Worm (Caenorhabditis elegans): ENCODE data around the gene otpl-5.

otpl-5 gene

DNA sequence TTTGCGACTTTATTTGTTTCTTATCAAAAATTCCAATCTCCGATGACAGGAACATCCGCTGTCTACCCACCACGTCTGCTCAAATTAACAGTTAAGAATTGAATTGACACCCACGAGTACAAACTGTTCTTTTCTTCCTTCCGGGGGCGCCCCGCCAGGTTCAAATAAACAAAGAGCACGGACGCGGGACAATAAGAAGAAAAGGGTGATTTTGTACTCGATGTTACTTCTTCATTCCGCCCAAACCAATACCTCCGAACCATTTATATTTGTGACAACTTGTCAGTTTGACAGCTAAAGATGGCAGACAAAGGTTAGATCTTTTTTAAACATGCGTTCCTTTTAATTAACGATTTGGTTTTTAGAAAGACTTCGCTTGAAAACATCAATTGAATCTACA lies 3.5 kb upstream of the otpl-5 start, which contains the start of gene otpl-6:
Gene otpl-6, plus strand, starts transcription at position 301 of the 400 bp plus-strand sequence.
- no peak for TF ChIP-seq lir-1 (GFP tag; conservative IDR thresholded peaks at IDR 0.05)
- TF ChIP-seq F10E7.11 (tag; optimal IDR thresholded peaks at IDR 0.05), result no peak
- no peak for TF ChIP-seq pbrm-1 (GFP tag; IDR thresholded peaks at IDR 0.05)
- no peak for TF ChIP-seq ztf-18 (tag; optimal IDR thresholded peaks at IDR 0.05)
- no peak for TF ChIP-seq Y95B8A.8 (GFP tag; IDR thresholded peaks at IDR 0.05)

DNA sequence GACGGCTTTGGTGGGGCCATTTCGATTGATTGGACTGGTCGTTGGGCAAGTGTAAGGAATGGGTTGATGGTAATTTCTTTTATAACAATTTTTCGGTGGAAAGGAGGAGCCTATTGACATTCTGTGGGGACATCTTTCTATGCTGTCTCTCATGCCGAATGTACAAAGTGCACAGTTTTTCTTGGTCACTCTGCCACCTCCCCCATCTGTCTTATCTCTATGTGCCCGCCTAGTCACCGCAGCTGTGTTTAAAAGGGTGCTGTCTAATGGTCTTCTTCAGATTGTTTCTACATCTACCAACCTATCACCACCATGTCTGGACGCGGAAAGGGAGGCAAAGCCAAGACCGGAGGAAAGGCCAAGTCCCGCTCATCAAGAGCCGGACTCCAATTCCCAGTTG lies 3.7 kb downstream of the otpl-5 start, which contains the start of the genes his-8 and his-7:
Gene his-8, minus strand, starts transcription at position 20 of the 400 bp plus-strand sequence.
Gene his-7, plus strand, starts transcription at position 313 of the 400 bp plus-strand sequence.
- TF ChIP-seq madf-6 (GFP tag; IDR thresholded peaks at IDR 0.05), result peak; percentile 5; the same call in 1 of the 2 replicates

DNA sequence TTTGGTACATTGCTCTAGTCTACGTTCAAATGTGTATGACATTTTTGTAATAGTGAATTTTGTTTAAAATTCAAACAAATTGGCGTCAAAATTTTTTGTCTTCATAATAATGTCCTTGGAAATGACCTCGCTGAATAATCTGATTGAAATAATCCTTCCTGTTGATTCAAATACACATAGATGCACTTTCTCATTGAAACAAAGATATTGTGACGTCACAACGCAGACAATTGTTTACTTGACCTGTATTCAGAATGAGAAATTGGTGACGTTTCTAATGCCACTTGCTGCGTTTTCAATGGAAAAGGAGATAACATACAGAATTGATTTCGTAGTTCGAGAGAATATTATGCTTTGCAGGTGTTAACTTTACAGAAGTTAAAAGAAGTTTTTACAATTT lies 4.6 kb downstream of the otpl-5 start:
- TF ChIP-seq ets-4 (GFP tag; optimal IDR thresholded peaks at IDR 0.05) (no peak), rec-8 (tag; optimal IDR thresholded peaks at IDR 0.05) (no peak)

DNA sequence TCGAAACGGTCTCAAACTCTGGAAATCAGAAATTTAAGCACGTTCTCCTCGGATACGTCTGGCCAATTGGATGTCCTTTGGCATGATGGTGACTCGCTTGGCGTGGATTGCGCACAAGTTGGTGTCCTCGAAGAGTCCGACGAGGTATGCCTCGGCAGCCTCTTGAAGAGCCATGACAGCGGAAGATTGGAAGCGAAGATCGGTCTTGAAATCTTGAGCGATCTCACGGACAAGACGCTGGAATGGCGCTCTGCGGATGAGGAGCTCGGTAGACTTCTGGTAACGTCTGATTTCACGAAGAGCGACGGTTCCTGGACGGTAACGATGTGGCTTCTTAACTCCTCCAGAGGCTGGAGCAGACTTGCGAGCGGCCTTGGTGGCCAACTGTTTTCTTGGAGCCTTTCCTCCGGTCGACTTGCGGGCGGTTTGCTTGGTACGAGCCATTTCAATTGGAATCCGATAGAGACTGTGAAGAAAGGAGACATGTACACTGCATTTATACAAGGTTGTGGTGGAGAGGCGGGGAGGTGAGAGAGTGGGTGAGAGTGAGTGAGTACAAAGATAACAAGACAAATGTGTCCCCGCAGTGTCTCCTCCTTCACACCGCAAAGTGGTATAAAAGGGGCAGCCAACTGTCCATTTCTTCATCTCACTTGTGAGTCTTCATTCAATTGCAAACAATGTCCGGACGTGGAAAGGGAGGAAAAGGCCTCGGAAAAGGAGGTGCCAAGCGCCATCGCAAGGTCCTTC lies 5.4 kb downstream of the otpl-5 start, which contains the start of the genes his-6 and his-5:
Gene his-6, minus strand, starts transcription at position 444 of the 750 bp plus-strand sequence.
Gene his-5, plus strand, starts transcription at position 681 of the 750 bp plus-strand sequence.
- TF ChIP-seq F39B2.1 (GFP tag; IDR thresholded peaks at IDR 0.05) (peak; percentile 98), D2030.7 (GFP tag; IDR thresholded peaks at IDR 0.05) (peak; percentile 35; the same call in 1 of the 2 replicates), dox-1 (GFP tag; IDR thresholded peaks at IDR 0.05) (peak; percentile 69), hmg-1.2 (GFP tag; IDR thresholded peaks at IDR 0.05) (peak; percentile 30; the same call in 1 of the 2 replicates), mcd-1 (GFP tag; IDR thresholded peaks at IDR 0.05) (0 out of 2 replicates have a peak, but pooled peaks have one; percentile 36), sea-2 (GFP tag; IDR thresholded peaks at IDR 0.05) (0 out of 2 replicates have a peak, but pooled peaks have one; percentile 10), C06A6.2 (GFP tag; conservative IDR thresholded peaks at IDR 0.05) (peak; percentile 58; the same call in 1 of the 2 replicates), pbrm-1 (GFP tag; IDR thresholded peaks at IDR 0.05) (0 out of 2 replicates have a peak, but pooled peaks have one; percentile 30)

DNA sequence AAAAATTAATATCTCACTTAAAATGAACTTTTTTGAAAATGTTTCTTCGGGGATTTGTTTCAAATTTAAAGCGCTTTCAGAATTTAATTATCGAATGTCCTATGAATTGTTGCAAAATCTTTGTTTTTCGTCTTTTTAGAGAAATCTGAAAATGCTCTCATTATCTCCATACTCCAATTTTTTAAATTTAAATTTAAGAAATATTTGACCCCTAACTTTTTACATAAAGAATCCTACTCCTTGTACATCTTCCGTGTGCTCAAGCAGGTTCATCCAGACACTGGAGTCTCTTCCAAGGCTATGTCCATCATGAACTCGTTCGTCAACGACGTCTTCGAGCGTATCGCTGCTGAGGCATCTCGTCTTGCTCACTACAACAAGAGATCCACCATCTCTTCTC lies 6.9 kb downstream of the otpl-5 start, which contains the start of gene his-39:
Gene his-39, plus strand, starts transcription at position 301 of the 400 bp plus-strand sequence.
- TF ChIP-seq ZK185.1 (tag; optimal IDR thresholded peaks at IDR 0.05; ENCODE audit: poor library complexity, severe bottlenecking) (no peak), hlh-12 (tag; optimal IDR thresholded peaks at IDR 0.05) (no peak)

DNA sequence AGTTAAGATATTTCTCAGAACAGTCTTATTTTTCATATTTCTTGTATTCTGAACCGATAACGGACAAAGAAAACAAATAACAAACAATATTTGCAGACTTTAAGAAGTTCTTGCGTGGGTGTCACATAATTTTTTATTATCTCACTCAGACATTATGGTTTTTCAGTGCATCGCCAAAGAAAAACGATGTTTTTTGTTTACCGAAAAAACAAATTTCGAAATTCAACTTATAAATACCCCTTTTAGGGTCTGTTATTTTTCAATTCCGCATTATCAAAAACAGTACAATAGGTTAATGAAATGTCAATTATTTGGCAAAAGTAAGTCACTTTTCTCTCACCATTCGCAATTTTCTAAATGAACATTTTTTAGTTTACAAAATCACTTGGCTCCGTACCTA lies 7.7 kb downstream of the otpl-5 start, which contains the start of gene otpl-4:
Gene otpl-4, plus strand, starts transcription at position 301 of the 400 bp plus-strand sequence.
- TF ChIP-seq ztf-6 (GFP tag; IDR thresholded peaks at IDR 0.05) (no peak), mes-4 (tag; optimal IDR thresholded peaks at IDR 0.05) (no peak), F39B2.1 (GFP tag; IDR thresholded peaks at IDR 0.05) (no peak), lsy-27 (tag; optimal IDR thresholded peaks at IDR 0.05; ENCODE audit: borderline replicate concordance, insufficient read depth) (no peak), ceh-79 (tag; optimal IDR thresholded peaks at IDR 0.05) (no peak), repo-1 (tag; optimal IDR thresholded peaks at IDR 0.05) (no peak), B0336.3 (GFP tag; IDR thresholded peaks at IDR 0.05) (no peak), attf-3 (GFP tag; conservative IDR thresholded peaks at IDR 0.05) (no peak), atf-7 (tag; optimal IDR thresholded peaks at IDR 0.05) (no peak), ZK185.1 (tag; optimal IDR thresholded peaks at IDR 0.05; ENCODE audit: poor library complexity, severe bottlenecking) (no peak), Y56A3A.18 (GFP tag; IDR thresholded peaks at IDR 0.05) (no peak), attf-6 (GFP tag; IDR thresholded peaks at IDR 0.05) (no peak), cebp-1 (GFP tag; IDR thresholded peaks at IDR 0.05) (no peak), cebp-1 (tag; optimal IDR thresholded peaks at IDR 0.05) (no peak), lin-54 (GFP tag; optimal IDR thresholded peaks at IDR 0.05) (no peak), ztf-28 (GFP tag; IDR thresholded peaks at IDR 0.05) (no peak), nhr-120 (GFP tag; IDR thresholded peaks at IDR 0.05) (no peak)
